Worm (Caenorhabditis elegans): ENCODE data around the gene klp-20.

Gene klp-20

DNA sequence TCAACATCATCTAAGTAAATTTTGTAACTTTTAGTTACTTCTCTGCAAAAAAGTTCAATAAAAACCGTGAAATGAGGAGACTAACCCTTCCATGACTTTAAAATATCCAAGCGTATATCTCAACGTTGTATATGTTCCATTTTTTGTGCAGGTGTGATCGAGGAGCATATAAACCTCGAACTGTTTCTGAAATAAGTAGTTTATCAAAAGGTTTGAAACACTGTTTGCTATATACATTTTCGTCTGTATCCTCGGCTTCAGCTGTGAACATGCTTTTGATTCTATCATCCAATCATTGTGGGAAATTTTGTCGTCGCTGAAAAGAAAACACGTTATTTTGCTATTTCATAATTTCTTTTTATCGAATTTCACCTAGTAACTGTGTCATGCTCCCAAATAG, 28.8 kb upstream of the klp-20 start, which contains the start of gene F40G9.5:
F40G9.5 (plus strand) TSS at position 301 of the 400 bp plus-strand sequence.
- no peak for TF ChIP-seq pag-3 (tag; optimal IDR thresholded peaks at IDR 0.05; ENCODE audit: borderline replicate concordance, insufficient read depth)
- no peak for TF ChIP-seq dpl-1 (GFP tag; optimal IDR thresholded peaks at IDR 0.05)
- no peak for TF ChIP-seq unc-130 (tag; optimal IDR thresholded peaks at IDR 0.05)
- TF ChIP-seq C04F5.9 (tag; optimal IDR thresholded peaks at IDR 0.05), result no peak
- no peak for TF ChIP-seq ets-5 (GFP tag; IDR thresholded peaks at IDR 0.05)
- no peak for TF ChIP-seq ceh-8 (GFP tag; optimal IDR thresholded peaks at IDR 0.05)
- no peak for TF ChIP-seq jun-1 (tag; optimal IDR thresholded peaks at IDR 0.05)
- no peak for TF ChIP-seq ces-1 (GFP tag; optimal IDR thresholded peaks at IDR 0.05)
- TF ChIP-seq nhr-12 (tag; optimal IDR thresholded peaks at IDR 0.05), result no peak
- TF ChIP-seq nhr-237 (tag; optimal IDR thresholded peaks at IDR 0.05), result no peak
- TF ChIP-seq mab-9 (GFP tag; IDR thresholded peaks at IDR 0.05), result no peak

DNA sequence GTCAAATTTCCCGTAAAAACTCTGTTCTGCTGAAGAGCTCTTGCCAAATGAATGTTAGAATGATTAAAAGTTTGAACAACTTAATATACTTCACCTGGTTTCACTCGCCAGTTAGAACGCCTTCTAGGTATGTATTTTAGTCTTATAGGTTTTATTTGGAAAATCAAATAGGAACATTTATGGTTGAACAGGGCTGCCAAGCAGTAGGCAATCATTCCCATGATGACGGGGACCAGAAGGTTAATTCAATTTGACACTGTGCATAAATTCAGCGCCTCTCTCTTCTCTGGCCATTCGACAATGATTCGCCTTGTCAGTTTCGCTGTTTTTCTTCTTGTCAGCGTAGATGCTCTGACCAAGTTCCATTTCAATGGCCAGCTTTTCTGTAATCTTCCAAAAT, 27.7 kb upstream of the klp-20 start, which contains the start of gene F40G9.15:
F40G9.15 (plus strand) TSS at position 301 of the 400 bp plus-strand sequence.
- TF ChIP-seq efl-3 (GFP tag; optimal IDR thresholded peaks at IDR 0.05) (no peak), ceh-88 (GFP tag; IDR thresholded peaks at IDR 0.05) (no peak), ces-1 (GFP tag; optimal IDR thresholded peaks at IDR 0.05) (no peak), unc-86 (tag; optimal IDR thresholded peaks at IDR 0.05) (no peak), C34B4.2 (tag; optimal IDR thresholded peaks at IDR 0.05) (no peak), nhr-77 (tag; optimal IDR thresholded peaks at IDR 0.05) (no peak), unc-98 (GFP tag; IDR thresholded peaks at IDR 0.05) (no peak), unc-130 (tag; optimal IDR thresholded peaks at IDR 0.05) (no peak), hpl-2 (GFP tag; optimal IDR thresholded peaks at IDR 0.05) (no peak), blmp-1 (tag; optimal IDR thresholded peaks at IDR 0.05) (no peak), pag-3 (tag; optimal IDR thresholded peaks at IDR 0.05; ENCODE audit: borderline replicate concordance, insufficient read depth) (no peak), dpl-1 (GFP tag; optimal IDR thresholded peaks at IDR 0.05) (no peak), mef-2 (tag; optimal IDR thresholded peaks at IDR 0.05) (no peak), fos-1 (tag; optimal IDR thresholded peaks at IDR 0.05) (no peak), vab-15 (tag; optimal IDR thresholded peaks at IDR 0.05) (no peak), swsn-7 (tag; optimal IDR thresholded peaks at IDR 0.05) (no peak)

DNA sequence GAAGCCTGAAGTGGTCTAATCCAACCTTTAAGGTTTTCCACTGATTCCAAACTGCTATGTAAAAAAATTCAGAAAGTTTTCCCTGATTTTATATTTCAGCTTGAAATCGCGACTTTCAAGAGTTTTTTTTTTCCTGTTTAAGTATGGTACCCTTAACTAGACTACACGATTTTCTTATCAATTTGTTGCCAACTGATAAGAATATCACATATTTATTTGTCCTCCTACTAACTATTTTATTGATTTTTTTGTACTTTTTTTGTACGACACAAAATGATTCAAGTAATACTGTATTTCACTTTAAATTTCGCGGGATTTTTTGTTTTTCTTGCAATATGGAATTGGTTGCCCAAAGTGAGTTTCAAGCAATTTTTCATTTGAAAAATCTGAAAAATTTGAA, 26.7 kb upstream of the klp-20 start:
- TF ChIP-seq lir-3 (tag; optimal IDR thresholded peaks at IDR 0.05; ENCODE audit: poor library complexity) (no peak), elt-2 (tag; optimal IDR thresholded peaks at IDR 0.05) (peak; percentile 39)

DNA sequence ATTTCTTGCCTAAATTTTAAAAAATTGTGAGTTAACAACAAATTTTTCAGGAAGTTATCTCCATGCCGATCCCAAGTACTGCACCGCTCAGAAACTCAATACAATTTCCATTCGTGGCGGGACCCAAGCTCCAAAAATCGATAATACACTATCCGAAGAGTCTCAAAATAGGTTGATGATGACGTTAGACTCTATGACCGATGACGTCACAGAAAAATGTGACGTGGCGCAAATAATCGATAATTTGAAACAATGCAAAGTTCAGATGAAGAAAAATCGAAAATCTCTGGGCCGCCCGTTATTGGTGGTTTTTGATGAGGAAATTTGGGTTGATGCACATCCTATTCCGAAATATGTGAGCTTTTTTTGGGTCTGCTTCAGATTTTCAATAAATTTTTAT, 25.5 kb upstream of the klp-20 start:
- TF ChIP-seq efl-1 (optimal IDR thresholded peaks at IDR 0.05), result no peak
- TF ChIP-seq efl-1 (GFP tag; optimal IDR thresholded peaks at IDR 0.05 in 1 of 2), result peak in 1 of 2 experiments; percentile 64
- no peak for TF ChIP-seq vab-15 (tag; optimal IDR thresholded peaks at IDR 0.05)

DNA sequence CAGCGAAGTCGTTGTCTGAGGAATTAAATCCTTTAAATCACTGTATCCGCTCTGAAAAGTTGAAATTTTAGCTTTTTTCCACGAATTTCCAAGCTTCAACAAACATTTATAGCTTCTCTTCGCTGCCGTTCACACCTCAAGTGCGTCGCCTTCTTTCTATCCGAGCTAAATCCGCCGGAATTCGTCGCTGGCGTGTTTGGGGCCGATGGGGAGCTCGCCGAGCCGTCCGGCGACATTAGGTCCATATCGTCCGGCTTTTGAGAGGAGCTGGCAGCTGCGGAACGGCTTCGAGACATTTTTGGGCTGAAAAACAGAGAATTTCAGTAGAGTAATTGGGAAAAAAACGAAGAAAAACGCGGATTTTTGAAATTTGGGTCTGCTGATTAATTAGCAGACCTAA, 22.0 kb upstream of the klp-20 start, which contains the start of gene mxl-2:
mxl-2 (minus strand) TSS at position 303 of the 400 bp plus-strand sequence.
- no peak for TF ChIP-seq ceh-82 (tag; optimal IDR thresholded peaks at IDR 0.05)
- no peak for TF ChIP-seq efl-1 (optimal IDR thresholded peaks at IDR 0.05)
- TF ChIP-seq efl-1 (GFP tag; optimal IDR thresholded peaks at IDR 0.05 in 1 of 2), result peak in 1 of 2 experiments; percentile 22

DNA sequence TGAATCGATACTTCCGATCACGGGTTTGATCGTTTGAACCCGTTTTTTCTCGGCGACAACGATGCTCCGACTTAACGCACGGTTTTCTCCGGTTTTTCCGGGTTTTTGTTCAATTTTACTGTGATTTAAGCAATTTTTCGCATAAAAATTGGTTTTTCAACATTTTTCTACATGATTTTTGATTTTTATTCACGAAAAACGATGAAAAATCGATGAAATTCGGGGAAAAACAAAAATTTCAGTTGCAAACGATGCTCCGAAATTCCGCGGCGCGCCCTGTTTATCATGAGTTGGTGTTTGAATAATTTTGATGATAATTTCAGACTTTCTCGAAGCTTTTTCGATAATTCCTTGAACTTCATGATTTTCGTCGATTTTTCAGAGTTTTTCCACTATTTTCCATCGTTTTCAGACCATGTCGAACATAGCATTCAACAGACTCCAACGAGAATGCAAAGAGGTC, 21.3 kb upstream of the klp-20 start, which contains the start of gene ubc-20:
ubc-20 (plus strand) TSS at position 413 of the 463 bp plus-strand sequence.
- TF ChIP-seq egl-27 (tag; optimal IDR thresholded peaks at IDR 0.05), result no peak
- TF ChIP-seq zip-4 (GFP tag; optimal IDR thresholded peaks at IDR 0.05), result no peak
- peak; percentile 22 for TF ChIP-seq C16A3.4 (tag; optimal IDR thresholded peaks at IDR 0.05)
- TF ChIP-seq dsc-1 (tag; optimal IDR thresholded peaks at IDR 0.05), result no peak
- no peak for TF ChIP-seq ceh-88 (GFP tag; IDR thresholded peaks at IDR 0.05)
- no peak for TF ChIP-seq lin-39 (tag; optimal IDR thresholded peaks at IDR 0.05)
- TF ChIP-seq unc-86 (tag; optimal IDR thresholded peaks at IDR 0.05), result no peak
- TF ChIP-seq jun-1 (tag; optimal IDR thresholded peaks at IDR 0.05), result no peak
- no peak for TF ChIP-seq hlh-17 (GFP tag; optimal IDR thresholded peaks at IDR 0.05; ENCODE audit: borderline replicate concordance)
- no peak for TF ChIP-seq mab-9 (GFP tag; IDR thresholded peaks at IDR 0.05)
- TF ChIP-seq ets-5 (GFP tag; IDR thresholded peaks at IDR 0.05), result no peak
- TF ChIP-seq grh-1 (GFP tag; IDR thresholded peaks at IDR 0.05), result no peak
- TF ChIP-seq unc-130 (tag; optimal IDR thresholded peaks at IDR 0.05), result no peak
- no peak for TF ChIP-seq rnt-1 (tag; optimal IDR thresholded peaks at IDR 0.05)
- no peak for TF ChIP-seq unc-62 (GFP tag; optimal IDR thresholded peaks at IDR 0.05)
- TF ChIP-seq ces-1 (GFP tag; optimal IDR thresholded peaks at IDR 0.05), result no peak
- no peak for TF ChIP-seq egl-13 (tag; optimal IDR thresholded peaks at IDR 0.05)
- no peak for TF ChIP-seq fkh-8 (tag; optimal IDR thresholded peaks at IDR 0.05)
- TF ChIP-seq blmp-1 (tag; optimal IDR thresholded peaks at IDR 0.05), result peak; percentile 12
- TF ChIP-seq elt-2 (tag; optimal IDR thresholded peaks at IDR 0.05), result no peak
- no peak for TF ChIP-seq Y116A8C.19 (tag; optimal IDR thresholded peaks at IDR 0.05; ENCODE audit: borderline replicate concordance)
- no peak for TF ChIP-seq nhr-12 (tag; optimal IDR thresholded peaks at IDR 0.05)
